Worm (Caenorhabditis elegans) whole organism, L4 larva: ENCODE measurements around the gene K02G10.15.

Experiments used
- F10B5.3 ChIP-seq: sonication (generic microtip); optimal IDR thresholded peaks from 2 replicates; lab custom pipeline; 2016; ENCODE audit warnings: mild to moderate bottlenecking, missing genetic modification characterization, missing compliant biosample characterization
- F37D6.2 ChIP-seq: sonication (generic microtip); optimal IDR thresholded peaks from 2 replicates; lab custom pipeline; 2016; ENCODE audit warnings: mild to moderate bottlenecking, missing genetic modification characterization, missing compliant biosample characterization
- F44E2.7 ChIP-seq: fragments of 200-800 bp; sonication (Bioruptor generic); IDR thresholded peaks from 2 replicates; pipeline ENCODE4 v2.1.2; 2022; ENCODE audit warnings: missing genetic modification characterization, missing compliant biosample characterization
- T20F7.1 ChIP-seq: fragments of 200-800 bp; sonication (Bioruptor generic); optimal IDR thresholded peaks from 2 replicates; lab custom pipeline; 2018; ENCODE audit warnings: mild to moderate bottlenecking, missing genetic modification characterization, missing compliant biosample characterization
- Y105C5A.15 ChIP-seq: fragments of 200-800 bp; sonication (Bioruptor generic); IDR thresholded peaks from 2 replicates; pipeline ENCODE4 v1.3.6; 2022; ENCODE audit warnings: missing genetic modification characterization, missing compliant biosample characterization
- Y75B8A.6 ChIP-seq: fragments of 200-800 bp; sonication (Bioruptor generic); IDR thresholded peaks from 2 replicates; pipeline ENCODE4 v1.3.6; 2022; ENCODE audit warnings: missing genetic modification reagents, missing genetic modification characterization, missing compliant biosample characterization
- ZK337.2 ChIP-seq: fragments of 200-800 bp; sonication (Bioruptor generic); IDR thresholded peaks from 2 replicates; pipeline ENCODE4 v1.3.6; 2022; ENCODE audit warnings: missing genetic modification reagents, missing genetic modification characterization, missing compliant biosample characterization
- ZK546.5 ChIP-seq, 2 experiments: sonication (generic microtip); optimal IDR thresholded peaks; 2 replicates each; lab custom pipeline; 2017; ENCODE audit warnings: missing biosample characterization in 2 of 2, missing genetic modification characterization in 2 of 2
- aly-2 ChIP-seq: sonication (generic microtip); optimal IDR thresholded peaks from 2 replicates; lab custom pipeline; 2018; ENCODE audit warnings: missing biosample characterization, missing genetic modification characterization
- arid-1 ChIP-seq: fragments of 200-800 bp; sonication (Bioruptor generic); conservative IDR thresholded peaks from 2 replicates; pipeline ENCODE4 v1.3.6; 2022; ENCODE audit warnings: missing genetic modification reagents, missing genetic modification characterization, missing compliant biosample characterization
- attf-4 ChIP-seq: sonication (generic microtip); optimal IDR thresholded peaks from 3 replicates; lab custom pipeline; 2017; ENCODE audit warnings: missing biosample characterization, missing genetic modification characterization
- ceh-20 ChIP-seq: fragments of 200-800 bp; sonication (Bioruptor generic); IDR thresholded peaks from 2 replicates; pipeline ENCODE4 v1.3.6; 2022; ENCODE audit warnings: missing genetic modification reagents, missing genetic modification characterization, missing compliant biosample characterization
- ceh-28 ChIP-seq: fragments of 150-350 bp; optimal IDR thresholded peaks from 2 replicates; lab custom pipeline; 2014; ENCODE audit warnings: missing biosample characterization, missing genetic modification reagents, missing genetic modification characterization
- ceh-32 ChIP-seq: sonication (generic microtip); optimal IDR thresholded peaks from 2 replicates; lab custom pipeline; 2016; ENCODE audit warnings: mild to moderate bottlenecking, missing genetic modification characterization, missing compliant biosample characterization; ENCODE audit not compliant: poor library complexity
- ceh-62 ChIP-seq: sonication (generic microtip); optimal IDR thresholded peaks from 2 replicates; lab custom pipeline; 2017; ENCODE audit warnings: missing biosample characterization, missing genetic modification characterization
- cey-2 ChIP-seq: sonication (generic microtip); optimal IDR thresholded peaks from 3 replicates; lab custom pipeline; 2017; ENCODE audit warnings: missing genetic modification characterization, mild to moderate bottlenecking, missing compliant biosample characterization, antibody characterized with exemption, borderline replicate concordance; ENCODE audit not compliant: insufficient read depth
- daf-19 ChIP-seq: fragments of 200-800 bp; sonication (Bioruptor generic); conservative IDR thresholded peaks from 2 replicates; pipeline ENCODE4 v1.3.6; 2022; ENCODE audit warnings: missing genetic modification characterization, missing compliant biosample characterization
- duxl-1 ChIP-seq: sonication (generic microtip); optimal IDR thresholded peaks from 2 replicates; lab custom pipeline; 2016; ENCODE audit warnings: mild to moderate bottlenecking, missing genetic modification characterization, moderate library complexity, missing compliant biosample characterization; ENCODE audit not compliant: poor library complexity
- dve-1 ChIP-seq: sonication (generic microtip); optimal IDR thresholded peaks from 2 replicates; lab custom pipeline; 2017; ENCODE audit warnings: antibody characterized with exemption, mild to moderate bottlenecking, missing genetic modification characterization, missing compliant biosample characterization; ENCODE audit not compliant: insufficient read depth
- egl-43 ChIP-seq: fragments of 200-800 bp; sonication (Bioruptor generic); IDR thresholded peaks from 2 replicates; pipeline ENCODE4 v1.3.6; 2022; ENCODE audit warnings: missing genetic modification reagents, missing genetic modification characterization, missing compliant biosample characterization
- fkh-10 ChIP-seq: fragments of 150-350 bp; optimal IDR thresholded peaks from 2 replicates; lab custom pipeline; 2014; ENCODE audit warnings: missing biosample characterization, missing genetic modification reagents, missing genetic modification characterization
- fos-1 ChIP-seq: fragments of 150-350 bp; optimal IDR thresholded peaks from 2 replicates; lab custom pipeline; 2014; ENCODE audit warnings: missing biosample characterization, missing genetic modification characterization
- hif-1 ChIP-seq, 2 experiments: sonication (generic microtip); optimal IDR thresholded peaks; 2 replicates each; lab custom pipeline; 2016 to 2017; ENCODE audit warnings: missing compliant biosample characterization in 2 of 2, missing genetic modification characterization in 2 of 2, missing genetic modification reagents in 2 of 2, missing genotype in 2 of 2, mild to moderate bottlenecking in 1 of 2
- hlh-30 ChIP-seq: sonication (generic microtip); optimal IDR thresholded peaks from 2 replicates; lab custom pipeline; 2017; ENCODE audit warnings: antibody characterized with exemption, mild to moderate bottlenecking, missing genetic modification characterization, missing compliant biosample characterization; ENCODE audit not compliant: insufficient read depth
- hmg-1.1 ChIP-seq: fragments of 200-800 bp; sonication (Bioruptor generic); IDR thresholded peaks from 2 replicates; pipeline ENCODE4 v1.3.6; 2022; ENCODE audit warnings: missing genetic modification reagents, missing genetic modification characterization, missing compliant biosample characterization
- jun-1 ChIP-seq: fragments of 150-350 bp; optimal IDR thresholded peaks from 2 replicates; lab custom pipeline; 2014; ENCODE audit warnings: missing biosample characterization, missing genetic modification reagents, missing genetic modification characterization
- lim-7 ChIP-seq: fragments of 200-800 bp; sonication (Bioruptor generic); IDR thresholded peaks from 2 replicates; pipeline ENCODE4 v1.3.6; 2022; ENCODE audit warnings: missing genetic modification characterization, missing compliant biosample characterization
- lin-15B ChIP-seq: fragments of 150-350 bp; sonication (generic microtip); optimal IDR thresholded peaks from 3 replicates; lab custom pipeline; 2014; ENCODE audit warnings: missing biosample characterization, missing genetic modification characterization
- lin-29 ChIP-seq: fragments of 200-800 bp; sonication (Bioruptor generic); IDR thresholded peaks from 2 replicates; pipeline ENCODE4 v1.3.6; 2022; ENCODE audit warnings: missing genetic modification reagents, missing genetic modification characterization, missing compliant biosample characterization
- lsy-2 ChIP-seq, 2 experiments: fragments of 150-350 bp in 1 of 2; sonication (generic microtip) in 1 of 2; optimal IDR thresholded peaks; 2 replicates each; lab custom pipeline; 2014 to 2017; ENCODE audit warnings: missing biosample characterization in 2 of 2, missing genetic modification characterization in 2 of 2
- mep-1 ChIP-seq: fragments of 150-350 bp; sonication (generic microtip); optimal IDR thresholded peaks from 3 replicates; lab custom pipeline; 2014; ENCODE audit warnings: missing biosample characterization, missing genetic modification characterization
- mxl-2 ChIP-seq: fragments of 200-800 bp; sonication (Bioruptor generic); conservative IDR thresholded peaks from 2 replicates; pipeline ENCODE4 v1.3.6; 2022; ENCODE audit warnings: missing genetic modification reagents, missing genetic modification characterization, missing compliant biosample characterization
- mxl-3 ChIP-seq: fragments of 200-800 bp; sonication (Bioruptor generic); optimal IDR thresholded peaks from 2 replicates; lab custom pipeline; 2018; ENCODE audit warnings: mild to moderate bottlenecking, missing genetic modification characterization, missing compliant biosample characterization
- nhr-102 ChIP-seq: sonication (generic microtip); optimal IDR thresholded peaks from 2 replicates; lab custom pipeline; 2016; ENCODE audit warnings: mild to moderate bottlenecking, missing genetic modification characterization, moderate library complexity, missing compliant biosample characterization
- nhr-11 ChIP-seq: fragments of 150-350 bp; optimal IDR thresholded peaks from 2 replicates; lab custom pipeline; 2014; ENCODE audit warnings: missing biosample characterization, missing genetic modification characterization
- nhr-25 ChIP-seq: sonication (generic microtip); optimal IDR thresholded peaks from 2 replicates; lab custom pipeline; 2017; ENCODE audit warnings: missing genetic modification characterization, mild to moderate bottlenecking, missing compliant biosample characterization, antibody characterized with exemption, moderate library complexity, borderline replicate concordance; ENCODE audit not compliant: insufficient read depth
- nhr-28 ChIP-seq: fragments of 150-350 bp; optimal IDR thresholded peaks from 2 replicates; lab custom pipeline; 2014; ENCODE audit warnings: missing biosample characterization, missing genetic modification characterization
- nhr-42 ChIP-seq: fragments of 200-800 bp; sonication (Bioruptor generic); IDR thresholded peaks from 2 replicates; pipeline ENCODE4 v1.3.6; 2022; ENCODE audit warnings: missing genetic modification characterization, missing compliant biosample characterization
- nhr-48 ChIP-seq: sonication (generic microtip); optimal IDR thresholded peaks from 2 replicates; lab custom pipeline; 2016; ENCODE audit warnings: mild to moderate bottlenecking, missing genetic modification characterization, missing compliant biosample characterization
- nhr-77 ChIP-seq: fragments of 150-350 bp; optimal IDR thresholded peaks from 2 replicates; lab custom pipeline; 2014; ENCODE audit warnings: missing biosample characterization, missing genetic modification characterization
- pha-4 ChIP-seq, 2 experiments: fragments of 150-350 bp in 1 of 2; fragments of 200-800 bp in 1 of 2; sonication (Bioruptor generic) in 1 of 2; IDR thresholded peaks in 1 of 2; optimal IDR thresholded peaks in 1 of 2; 2 replicates each; pipeline versions ENCODE4 v1.3.6 to Lab custom; 2014 to 2022; ENCODE audit warnings: missing genetic modification characterization in 2 of 2, missing genetic modification reagents in 2 of 2, missing biosample characterization in 1 of 2, missing compliant biosample characterization in 1 of 2
- php-3 ChIP-seq: fragments of 200-800 bp; sonication (Bioruptor generic); IDR thresholded peaks from 2 replicates; pipeline ENCODE4 v1.3.6; 2022; ENCODE audit warnings: missing genetic modification reagents, missing genetic modification characterization, missing compliant biosample characterization
- pqm-1 ChIP-seq: sonication (generic microtip); optimal IDR thresholded peaks from 2 replicates; lab custom pipeline; 2017; ENCODE audit warnings: missing biosample characterization, missing genetic modification characterization
- rbr-2 ChIP-seq: sonication (generic microtip); optimal IDR thresholded peaks from 2 replicates; lab custom pipeline; 2016; ENCODE audit warnings: missing genotype, missing genetic modification characterization, missing compliant biosample characterization
- set-16 ChIP-seq: fragments of 200-800 bp; sonication (Bioruptor generic); IDR thresholded peaks from 2 replicates; pipeline ENCODE4 v1.3.6; 2022; ENCODE audit warnings: missing genetic modification reagents, missing genetic modification characterization, missing compliant biosample characterization
- snpc-1.2 ChIP-seq: fragments of 200-800 bp; sonication (Bioruptor generic); IDR thresholded peaks from 2 replicates; pipeline ENCODE4 v1.3.6; 2022; ENCODE audit warnings: missing genetic modification reagents, missing genetic modification characterization, missing compliant biosample characterization
- unc-39 ChIP-seq: sonication (generic microtip); optimal IDR thresholded peaks from 2 replicates; lab custom pipeline; 2017; ENCODE audit warnings: missing biosample characterization, missing genetic modification characterization
- vab-7 ChIP-seq: fragments of 200-800 bp; sonication (Bioruptor generic); IDR thresholded peaks from 2 replicates; pipeline ENCODE4 v1.3.6; 2022; ENCODE audit warnings: missing genetic modification reagents, missing genetic modification characterization, missing compliant biosample characterization
- zag-1 ChIP-seq: fragments of 150-350 bp; optimal IDR thresholded peaks from 2 replicates; lab custom pipeline; 2014; ENCODE audit warnings: missing biosample characterization, missing genetic modification characterization
- zfp-2 ChIP-seq: sonication (generic microtip); optimal IDR thresholded peaks from 2 replicates; lab custom pipeline; 2016; ENCODE audit warnings: mild to moderate bottlenecking, missing genetic modification characterization, missing compliant biosample characterization
- zip-2 ChIP-seq: fragments of 150-350 bp; optimal IDR thresholded peaks from 2 replicates; lab custom pipeline; 2014; ENCODE audit warnings: missing biosample characterization, missing genetic modification characterization

K02G10.15 gene

DNA sequence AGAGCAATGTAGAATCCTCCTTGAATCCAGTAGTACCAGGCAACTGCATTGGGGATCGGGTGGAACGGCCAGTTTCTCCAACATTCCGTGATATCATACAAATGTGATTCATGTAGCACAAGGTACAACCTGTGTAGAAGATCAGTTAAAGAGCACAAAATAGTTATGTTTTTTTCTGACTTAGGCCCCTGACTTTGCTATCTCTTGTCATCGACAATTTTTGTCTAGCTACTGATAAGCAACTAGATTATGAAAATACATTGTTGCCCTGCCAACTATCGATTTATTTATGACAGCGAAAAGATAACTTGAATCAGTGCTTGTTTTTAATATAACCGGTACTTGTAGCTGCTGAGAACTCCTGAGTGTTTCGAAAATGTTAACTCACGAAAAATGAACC, 15.8 kb upstream of the K02G10.15 start (continued):
- TF ChIP-seq unc-39 (tag; lab: Kevin White, UChicago) (no peak), nhr-28 (tag; lab: Kevin White, UChicago) (peak; percentile 71), duxl-1 (no peak), attf-4 (no peak), egl-43 (GFP tag; lab: Robert Waterston, UW) (no peak), mxl-2 (GFP tag; lab: Robert Waterston, UW) (no peak), hlh-30 (tag; lab: Kevin White, UChicago) (peak; percentile 3), ceh-62 (no peak), daf-19 (GFP tag; lab: Robert Waterston, UW) (no peak), nhr-42 (GFP tag; lab: Robert Waterston, UW) (no peak), mep-1 (tag; lab: Kevin White, UChicago) (no peak), vab-7 (GFP tag; lab: Robert Waterston, UW) (no peak), rbr-2 (tag; lab: Kevin White, UChicago) (no peak), F44E2.7 (GFP tag; lab: Robert Waterston, UW) (no peak), mxl-3 (no peak), Y75B8A.6 (no peak), zag-1 (tag; lab: Kevin White, UChicago) (no peak), lsy-2 (tag; optimal IDR thresholded peaks at IDR 0.05; lab: Kevin White, UChicago) (no peak), ceh-28 (tag; lab: Kevin White, UChicago) (no peak), aly-2 (tag; lab: Kevin White, UChicago) (no peak), dve-1 (tag; lab: Kevin White, UChicago) (peak; percentile 79), nhr-48 (tag; lab: Kevin White, UChicago) (no peak), F10B5.3 (no peak), ceh-20 (GFP tag; lab: Robert Waterston, UW) (no peak), pha-4 (GFP tag; IDR thresholded peaks at IDR 0.05; lab: Robert Waterston, UW) (no peak), pha-4 (tag; optimal IDR thresholded peaks at IDR 0.05; lab: Kevin White, UChicago) (no peak), lim-7 (no peak), zfp-2 (tag; lab: Kevin White, UChicago) (no peak), set-16 (GFP tag; lab: Robert Waterston, UW) (no peak), nhr-77 (peak; percentile 39), zip-2 (no peak), cey-2 (tag; lab: Kevin White, UChicago) (no peak), ceh-32 (no peak), nhr-11 (tag; lab: Kevin White, UChicago) (no peak), lin-29 (GFP tag; lab: Robert Waterston, UW) (no peak), snpc-1.2 (no peak), fos-1 (no peak), Y105C5A.15 (no peak), hif-1 (tag; optimal IDR thresholded peaks at IDR 0.05; lab: Kevin White, UChicago) (no peak), T20F7.1 (peak; percentile 20), F37D6.2 (tag; lab: Kevin White, UChicago) (no peak), jun-1 (tag; lab: Kevin White, UChicago) (no peak), lin-15B (tag; lab: Kevin White, UChicago) (no peak), nhr-25 (no peak), nhr-102 (tag; lab: Kevin White, UChicago) (peak; percentile 47), ZK337.2 (GFP tag; lab: Robert Waterston, UW) (no peak), arid-1 (GFP tag; lab: Robert Waterston, UW) (no peak), fkh-10 (GFP tag; lab: Kevin White, UChicago) (no peak), php-3 (GFP tag; lab: Robert Waterston, UW) (0 out of 2 replicates have a peak, but pooled peaks have one; percentile 37), hmg-1.1 (GFP tag; lab: Robert Waterston, UW) (no peak), pqm-1 (tag; lab: Kevin White, UChicago) (peak; percentile 67), ZK546.5 (tag; optimal IDR thresholded peaks at IDR 0.05; lab: Kevin White, UChicago) (no peak)
